Worm (Caenorhabditis elegans) whole organism, L1 larva: ENCODE measurements around the gene fbxa-28.

Experiments
- dpl-1 ChIP-seq, 3 experiments: fragments of 150-350 bp in 2 of 3; sonication (generic microtip) in 1 of 3; optimal IDR thresholded peaks; 2 replicates each; lab custom pipeline; 2014 to 2017; ENCODE audit warnings: missing biosample characterization in 3 of 3, missing genetic modification characterization in 3 of 3, missing genetic modification reagents in 3 of 3
- fkh-10 ChIP-seq: sonication (generic microtip); optimal IDR thresholded peaks from 2 replicates; lab custom pipeline; 2017; ENCODE audit warnings: missing biosample characterization, missing genetic modification reagents, missing genetic modification characterization
- mab-9 ChIP-seq: fragments of 200-800 bp; sonication (Bioruptor generic); IDR thresholded peaks from 2 replicates; pipeline ENCODE4 v1.3.6; 2022; ENCODE audit warnings: missing genetic modification reagents, missing genetic modification characterization, missing compliant biosample characterization
- nhr-28 ChIP-seq: fragments of 150-350 bp; optimal IDR thresholded peaks from 2 replicates; lab custom pipeline; 2014; ENCODE audit warnings: missing biosample characterization, missing genetic modification characterization

DNA sequence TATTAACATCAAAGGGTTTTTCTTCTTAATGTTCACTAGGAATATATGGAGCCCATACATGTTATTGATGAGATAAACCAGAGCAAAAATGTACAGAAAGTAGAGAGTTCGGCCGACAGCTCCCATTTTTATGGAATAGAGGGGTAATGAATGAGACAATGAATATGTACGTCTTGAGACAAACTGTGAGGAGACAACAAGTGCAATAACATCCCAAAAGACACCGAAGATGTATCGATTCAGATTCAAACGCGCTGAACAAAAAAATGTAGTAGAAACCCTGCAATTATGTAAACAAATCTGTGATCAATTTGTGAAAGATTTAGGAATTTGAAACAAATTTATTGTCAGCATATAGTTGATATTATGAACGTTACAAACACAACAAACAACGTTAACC is 49.3 kb downstream of the fbxa-28 start:
- no peak for TF ChIP-seq nhr-28 (tag; lab: Kevin White, UChicago)
- no peak for TF ChIP-seq fkh-10 (GFP tag; lab: Kevin White, UChicago)
- TF ChIP-seq mab-9 (GFP tag; lab: Robert Waterston, UW), result no peak
- no peak for TF ChIP-seq dpl-1 (GFP tag; optimal IDR thresholded peaks at IDR 0.05; lab: Kevin White, UChicago)
